Worm (Caenorhabditis elegans) whole organism, L1 larva: ENCODE measurements around the gene F07F6.7.

ENCODE experiments used
- Y116A8C.19 ChIP-seq: sonication (generic microtip); optimal IDR thresholded peaks from 2 replicates; lab custom pipeline; 2016; ENCODE audit warnings: missing compliant biosample characterization, missing genetic modification characterization, borderline replicate concordance
- alr-1 ChIP-seq: fragments of 200-800 bp; sonication (Bioruptor generic); optimal IDR thresholded peaks from 2 replicates; lab custom pipeline; 2018; ENCODE audit warnings: borderline replicate concordance, mild to moderate bottlenecking, missing genetic modification characterization, missing compliant biosample characterization
- ama-1 ChIP-seq: fragments of 150-350 bp; optimal IDR thresholded peaks from 2 replicates; lab custom pipeline; 2014
- blmp-1 ChIP-seq: fragments of 150-350 bp; optimal IDR thresholded peaks from 2 replicates; lab custom pipeline; 2014; ENCODE audit warnings: missing biosample characterization, missing genetic modification characterization
- ceh-63 ChIP-seq: fragments of 200-800 bp; sonication (Bioruptor generic); optimal IDR thresholded peaks from 2 replicates; lab custom pipeline; 2018; ENCODE audit warnings: mild to moderate bottlenecking, missing genetic modification characterization, missing compliant biosample characterization
- ceh-8 ChIP-seq: fragments of 200-800 bp; sonication (Bioruptor generic); optimal IDR thresholded peaks from 2 replicates; lab custom pipeline; 2018; ENCODE audit warnings: mild to moderate bottlenecking, missing genetic modification characterization, moderate library complexity, missing compliant biosample characterization
- ceh-82 ChIP-seq, 3 experiments: fragments of 150-350 bp in 1 of 3; sonication (generic microtip) in 2 of 3; optimal IDR thresholded peaks; 2 replicates each; lab custom pipeline; 2014 to 2017; ENCODE audit warnings: missing biosample characterization in 3 of 3, missing genetic modification characterization in 3 of 3
- ceh-88 ChIP-seq: fragments of 200-800 bp; sonication (Bioruptor generic); IDR thresholded peaks from 2 replicates; pipeline ENCODE4 v1.3.6; 2022; ENCODE audit warnings: missing genetic modification characterization, missing compliant biosample characterization
- dpl-1 ChIP-seq, 3 experiments: fragments of 150-350 bp in 2 of 3; sonication (generic microtip) in 1 of 3; optimal IDR thresholded peaks; 2 replicates each; lab custom pipeline; 2014 to 2017; ENCODE audit warnings: missing biosample characterization in 3 of 3, missing genetic modification characterization in 3 of 3, missing genetic modification reagents in 3 of 3
- efl-1 ChIP-seq, 4 experiments: fragments of 150-350 bp; optimal IDR thresholded peaks in 3 of 4; peaks in 1 of 4; 1 replicate in 1 of 4; 2 replicates in 3 of 4; lab custom pipeline; 2014; ENCODE audit warnings: missing biosample characterization in 2 of 4, missing genetic modification characterization in 2 of 4, missing genetic modification reagents in 2 of 4
- egl-13 ChIP-seq: sonication (generic microtip); optimal IDR thresholded peaks from 2 replicates; lab custom pipeline; 2016; ENCODE audit warnings: missing genotype, missing genetic modification reagents, missing genetic modification characterization, missing compliant biosample characterization
- elt-2 ChIP-seq: sonication (generic microtip); optimal IDR thresholded peaks from 2 replicates; lab custom pipeline; 2016; ENCODE audit warnings: missing genetic modification characterization, mild to moderate bottlenecking, inconsistent platforms, missing compliant biosample characterization, missing genetic modification reagents
- fkh-4 ChIP-seq: sonication (generic microtip); optimal IDR thresholded peaks from 2 replicates; lab custom pipeline; 2016; ENCODE audit warnings: missing compliant biosample characterization, missing genetic modification characterization, borderline replicate concordance
- fkh-8 ChIP-seq: sonication (generic microtip); optimal IDR thresholded peaks from 2 replicates; lab custom pipeline; 2016; ENCODE audit warnings: mild to moderate bottlenecking, missing genetic modification characterization, missing compliant biosample characterization
- fos-1 ChIP-seq: fragments of 150-350 bp; optimal IDR thresholded peaks from 2 replicates; lab custom pipeline; 2014; ENCODE audit warnings: missing biosample characterization, missing genetic modification characterization
- hlh-17 ChIP-seq: fragments of 200-800 bp; sonication (Bioruptor generic); optimal IDR thresholded peaks from 2 replicates; lab custom pipeline; 2018; ENCODE audit warnings: missing genetic modification characterization, mild to moderate bottlenecking, missing compliant biosample characterization, moderate library complexity, borderline replicate concordance
- hpl-2 ChIP-seq: fragments of 150-350 bp; optimal IDR thresholded peaks from 2 replicates; lab custom pipeline; 2014; ENCODE audit warnings: missing biosample characterization, missing genetic modification reagents, missing genetic modification characterization
- irx-1 ChIP-seq: sonication (generic microtip); optimal IDR thresholded peaks from 2 replicates; lab custom pipeline; 2016; ENCODE audit warnings: missing genetic modification characterization, missing compliant biosample characterization
- jun-1 ChIP-seq: fragments of 150-350 bp; optimal IDR thresholded peaks from 2 replicates; lab custom pipeline; 2014; ENCODE audit warnings: missing biosample characterization, missing genetic modification reagents, missing genetic modification characterization
- lin-13 ChIP-seq: fragments of 150-350 bp; optimal IDR thresholded peaks from 2 replicates; lab custom pipeline; 2014; ENCODE audit warnings: missing biosample characterization, missing genetic modification reagents, missing genetic modification characterization
- lin-14 ChIP-seq: fragments of 200-800 bp; sonication (Bioruptor generic); optimal IDR thresholded peaks from 2 replicates; lab custom pipeline; 2018; ENCODE audit warnings: mild to moderate bottlenecking, missing genetic modification characterization, moderate library complexity, missing compliant biosample characterization
- lin-15B ChIP-seq: fragments of 150-350 bp; sonication (generic microtip); optimal IDR thresholded peaks from 3 replicates; lab custom pipeline; 2014; ENCODE audit warnings: missing biosample characterization, missing genetic modification characterization
- lin-35 ChIP-seq, 2 experiments: fragments of 150-350 bp; optimal IDR thresholded peaks; 2 replicates each; lab custom pipeline; 2014; ENCODE audit warnings: missing biosample characterization in 2 of 2, missing genetic modification characterization in 2 of 2, missing genetic modification reagents in 2 of 2
- lsy-2 ChIP-seq, 2 experiments: fragments of 150-350 bp; optimal IDR thresholded peaks; 2 replicates each; lab custom pipeline; 2014; ENCODE audit warnings: missing biosample characterization in 2 of 2, missing genetic modification characterization in 2 of 2
- mdl-1 ChIP-seq, 2 experiments: fragments of 150-350 bp; optimal IDR thresholded peaks; 2 replicates each; lab custom pipeline; 2014 to 2017; ENCODE audit warnings: missing biosample characterization in 2 of 2, missing genetic modification characterization in 2 of 2, inconsistent platforms in 1 of 2
- nhr-12 ChIP-seq: sonication (generic microtip); optimal IDR thresholded peaks from 2 replicates; lab custom pipeline; 2017; ENCODE audit warnings: missing biosample characterization, missing genetic modification characterization
- nhr-28 ChIP-seq: fragments of 150-350 bp; optimal IDR thresholded peaks from 2 replicates; lab custom pipeline; 2014; ENCODE audit warnings: missing biosample characterization, missing genetic modification characterization
- nhr-71 ChIP-seq: sonication (generic microtip); optimal IDR thresholded peaks from 2 replicates; lab custom pipeline; 2016; ENCODE audit warnings: mild to moderate bottlenecking, missing genetic modification characterization, moderate library complexity, missing compliant biosample characterization
- nhr-84 ChIP-seq: sonication (generic microtip); optimal IDR thresholded peaks from 2 replicates; lab custom pipeline; 2017; ENCODE audit warnings: missing biosample characterization, missing genetic modification characterization
- nhr-85 ChIP-seq: sonication (generic microtip); peaks from one replicate; lab custom pipeline; 2016; ENCODE audit warnings: missing genetic modification characterization, inconsistent platforms, missing compliant biosample characterization
- pag-3 ChIP-seq: sonication (generic microtip); optimal IDR thresholded peaks from 2 replicates; lab custom pipeline; 2017; ENCODE audit warnings: missing genetic modification characterization, mild to moderate bottlenecking, missing compliant biosample characterization, antibody characterized with exemption, borderline replicate concordance; ENCODE audit not compliant: insufficient read depth
- pax-3 ChIP-seq: fragments of 200-800 bp; sonication (Bioruptor generic); optimal IDR thresholded peaks from 2 replicates; lab custom pipeline; 2018; ENCODE audit warnings: mild to moderate bottlenecking, missing genetic modification characterization, moderate library complexity, missing compliant biosample characterization
- rnt-1 ChIP-seq: sonication (generic microtip); optimal IDR thresholded peaks from 2 replicates; lab custom pipeline; 2016; ENCODE audit warnings: mild to moderate bottlenecking, missing genetic modification characterization, moderate library complexity, missing compliant biosample characterization
- skn-1 ChIP-seq: fragments of 150-350 bp; optimal IDR thresholded peaks from 2 replicates; lab custom pipeline; 2014; ENCODE audit warnings: missing biosample characterization, missing genetic modification characterization
- snpc-4 ChIP-seq: fragments of 150-350 bp; optimal IDR thresholded peaks from 2 replicates; lab custom pipeline; 2014; ENCODE audit warnings: missing biosample characterization, missing genetic modification characterization
- sptf-1 ChIP-seq: fragments of 150-350 bp; optimal IDR thresholded peaks from 2 replicates; lab custom pipeline; 2014; ENCODE audit warnings: missing biosample characterization, missing genetic modification characterization
- swsn-7 ChIP-seq: sonication (generic microtip); optimal IDR thresholded peaks from 2 replicates; lab custom pipeline; 2016; ENCODE audit warnings: missing genetic modification characterization, missing compliant biosample characterization
- tlp-1 ChIP-seq: fragments of 150-350 bp; optimal IDR thresholded peaks from 2 replicates; lab custom pipeline; 2014; ENCODE audit warnings: missing biosample characterization, missing genetic modification characterization
- ztf-11 ChIP-seq, 2 experiments: sonication (generic microtip); optimal IDR thresholded peaks; 2 replicates each; lab custom pipeline; 2016 to 2017; ENCODE audit warnings: missing genetic modification characterization in 2 of 2, missing biosample characterization in 1 of 2, missing compliant biosample characterization in 1 of 2

The F07F6.7 gene

ce11 chrII:5389831-5390323 is 33.8 kb downstream of the F07F6.7 start, which contains the start of gene ndx-6 (continued):
- TF ChIP-seq hpl-2, result no peak
- TF ChIP-seq ceh-88 (GFP tag; lab: Robert Waterston, UW), result no peak
- TF ChIP-seq nhr-12 (tag; lab: Kevin White, UChicago), result no peak
- TF ChIP-seq egl-13 (tag; lab: Kevin White, UChicago), result peak; percentile 64
- no peak for TF ChIP-seq ceh-8 (GFP tag; lab: Kevin White, UChicago)

DNA sequence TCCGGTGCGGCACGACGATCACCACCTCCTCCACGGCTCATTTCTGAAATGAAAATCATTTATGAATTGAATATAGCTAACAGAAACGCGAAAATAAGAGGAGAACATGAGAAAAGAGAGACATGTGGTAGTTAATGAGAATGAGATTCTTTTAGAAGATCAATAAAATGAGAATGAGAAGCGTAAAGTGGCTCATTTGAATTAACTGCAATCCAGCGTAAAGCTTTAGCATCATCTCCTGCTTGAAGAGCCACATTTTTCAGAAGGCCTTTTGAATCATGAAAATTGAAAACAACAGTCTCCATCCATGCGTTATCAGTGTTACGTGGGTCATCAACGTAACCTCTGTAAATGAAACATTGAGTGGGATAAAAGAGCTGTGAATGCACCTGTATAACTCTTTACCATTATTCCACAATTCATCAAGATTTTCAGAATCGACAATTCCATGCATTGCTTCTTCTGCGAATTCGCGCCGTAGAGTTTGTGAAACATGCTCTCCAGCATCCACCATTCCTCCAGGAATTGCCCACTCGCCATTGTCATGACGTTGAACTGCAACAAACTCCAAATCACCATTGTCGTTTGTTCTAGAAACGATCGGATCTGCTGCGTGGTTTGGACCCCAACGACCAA is 34.8 kb downstream of the F07F6.7 start, which contains the start of gene rsp-4:
rsp-4 (minus strand) TSS at position 51 of the 636 bp plus-strand sequence.
- TF ChIP-seq nhr-84 (no peak), efl-1 (optimal IDR thresholded peaks at IDR 0.05; lab: Kevin White, UChicago) (no peak), efl-1 (GFP tag; optimal IDR thresholded peaks at IDR 0.05 in 1 of 2; lab: Kevin White, UChicago) (peak in 1 of 2 experiments; percentile 4), elt-2 (no peak), ceh-63 (GFP tag; lab: Kevin White, UChicago) (peak; percentile 16), alr-1 (tag; lab: Kevin White, UChicago) (no peak), lsy-2 (tag; optimal IDR thresholded peaks at IDR 0.05; lab: Kevin White, UChicago) (no peak), nhr-85 (peak; percentile 29), ceh-8 (GFP tag; lab: Kevin White, UChicago) (no peak), irx-1 (no peak), ama-1 (lab: Kevin White, UChicago) (no peak)

ce11 chrII:5387217-5387616 is 36.4 kb downstream of the F07F6.7 start, which contains the start of gene ccpp-6:
ccpp-6 (minus strand) TSS chrII:5387317.
- TF ChIP-seq efl-1 (optimal IDR thresholded peaks at IDR 0.05; lab: Kevin White, UChicago), result no peak
- TF ChIP-seq efl-1 (GFP tag; optimal IDR thresholded peaks at IDR 0.05 in 1 of 2; lab: Kevin White, UChicago), result peak in 1 of 2 experiments; percentile 3
- TF ChIP-seq lin-14 (GFP tag; lab: Kevin White, UChicago), result no peak

DNA sequence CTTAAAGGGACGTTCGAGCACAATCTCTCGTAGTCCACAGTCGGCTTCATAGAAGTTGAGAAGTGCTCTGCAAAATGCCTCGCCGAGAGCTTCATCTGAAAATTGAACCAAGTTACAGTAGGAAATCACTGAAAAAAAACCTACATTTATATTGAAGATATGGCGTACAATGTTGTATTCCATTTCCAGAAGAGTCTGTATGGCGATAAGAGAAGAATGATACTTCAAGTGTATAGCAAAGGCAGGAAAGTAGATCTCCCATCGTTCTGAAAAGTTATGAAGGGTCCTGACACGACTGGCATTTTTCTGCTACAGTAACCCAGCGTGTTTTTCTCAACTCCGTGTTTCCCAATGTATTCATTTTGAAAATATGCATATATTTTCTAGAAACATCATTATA is 39.4 kb downstream of the F07F6.7 start:
- TF ChIP-seq pax-3 (tag; lab: Kevin White, UChicago) (no peak), efl-1 (optimal IDR thresholded peaks at IDR 0.05; lab: Kevin White, UChicago) (no peak), efl-1 (GFP tag; optimal IDR thresholded peaks at IDR 0.05 in 1 of 2; lab: Kevin White, UChicago) (peak in 1 of 2 experiments; percentile 61)

DNA sequence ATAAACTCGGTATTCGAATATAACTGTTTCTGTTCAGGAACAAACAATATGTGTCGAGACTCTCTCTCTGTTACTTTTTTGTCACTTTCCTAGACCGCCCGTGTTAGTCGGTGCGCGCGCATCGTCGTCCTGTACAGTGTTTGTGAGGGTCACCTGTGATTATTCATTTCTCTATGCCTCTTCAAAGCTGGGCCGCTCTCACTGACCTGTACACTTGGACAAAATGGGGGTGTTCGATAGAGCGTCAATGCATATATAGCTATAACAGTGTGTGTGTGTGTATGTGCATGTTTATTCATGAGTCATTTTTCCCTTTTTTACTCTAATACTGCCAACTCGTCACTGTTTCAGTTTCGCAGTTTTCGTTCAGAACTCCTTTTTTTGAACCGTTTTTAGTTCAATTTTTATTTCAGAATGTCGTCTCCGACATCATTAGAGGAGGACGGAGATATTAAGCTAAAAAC is 44.0 kb downstream of the F07F6.7 start, which contains the start of gene pkc-3:
pkc-3 (plus strand) TSS at position 414 of the 464 bp plus-strand sequence.
- TF ChIP-seq blmp-1 (tag; lab: Kevin White, UChicago) (peak; percentile 84), lin-15B (tag; lab: Kevin White, UChicago) (peak; percentile 17), nhr-12 (tag; lab: Kevin White, UChicago) (no peak), ztf-11 (tag; optimal IDR thresholded peaks at IDR 0.05; lab: Kevin White, UChicago) (no peak), lin-13 (peak; percentile 40), jun-1 (tag; lab: Kevin White, UChicago) (peak; percentile 20), mdl-1 (tag; optimal IDR thresholded peaks at IDR 0.05; lab: Kevin White, UChicago) (peak in 1 of 2 experiments; percentile 36), tlp-1 (no peak), pag-3 (tag; lab: Kevin White, UChicago) (no peak), swsn-7 (tag; lab: Kevin White, UChicago) (peak; percentile 50), lin-35 (GFP tag; optimal IDR thresholded peaks at IDR 0.05; lab: Kevin White, UChicago) (peak; percentile 25 to 81), fkh-8 (tag; lab: Kevin White, UChicago) (no peak), hpl-2 (peak; percentile 67), ceh-82 (tag; optimal IDR thresholded peaks at IDR 0.05; lab: Kevin White, UChicago) (peak in 1 of 3 experiments; percentile 17), dpl-1 (GFP tag; optimal IDR thresholded peaks at IDR 0.05; lab: Kevin White, UChicago) (peak in 2 of 3 experiments; percentile 47 to 50), rnt-1 (peak; percentile 16), sptf-1 (no peak), snpc-4 (tag; lab: Kevin White, UChicago) (no peak), nhr-28 (tag; lab: Kevin White, UChicago) (no peak), ceh-88 (GFP tag; lab: Robert Waterston, UW) (no peak), nhr-84 (no peak), lin-14 (GFP tag; lab: Kevin White, UChicago) (peak; percentile 83), hlh-17 (GFP tag; lab: Kevin White, UChicago) (no peak), nhr-71 (tag; lab: Kevin White, UChicago) (peak; percentile 71), Y116A8C.19 (tag; lab: Kevin White, UChicago) (no peak), fkh-4 (tag; lab: Kevin White, UChicago) (no peak), ceh-63 (GFP tag; lab: Kevin White, UChicago) (no peak), pax-3 (tag; lab: Kevin White, UChicago) (no peak), fos-1 (tag; lab: Kevin White, UChicago) (peak; percentile 10), skn-1 (tag; lab: Kevin White, UChicago) (peak; percentile 51), irx-1 (peak; percentile 29), alr-1 (tag; lab: Kevin White, UChicago) (no peak)
